Worm (Caenorhabditis elegans) whole organism, L3 larva: ENCODE data around the gene elt-3.

Experiments used
- elt-3 ChIP-seq, 3 experiments: fragments of 150-350 bp in 1 of 3; sonication (generic microtip) in 2 of 3; optimal IDR thresholded peaks; 2 replicates in 2 of 3; 4 replicates in 1 of 3; lab custom pipeline; 2014 to 2017; ENCODE audit warnings: missing biosample characterization in 3 of 3, missing genetic modification characterization in 3 of 3
- nhr-237 ChIP-seq: fragments of 150-350 bp; optimal IDR thresholded peaks from 2 replicates; lab custom pipeline; 2014; ENCODE audit warnings: missing biosample characterization, missing genetic modification characterization
- zag-1 ChIP-seq: fragments of 150-350 bp; optimal IDR thresholded peaks from 2 replicates; lab custom pipeline; 2014; ENCODE audit warnings: missing biosample characterization, missing genetic modification characterization

DNA sequence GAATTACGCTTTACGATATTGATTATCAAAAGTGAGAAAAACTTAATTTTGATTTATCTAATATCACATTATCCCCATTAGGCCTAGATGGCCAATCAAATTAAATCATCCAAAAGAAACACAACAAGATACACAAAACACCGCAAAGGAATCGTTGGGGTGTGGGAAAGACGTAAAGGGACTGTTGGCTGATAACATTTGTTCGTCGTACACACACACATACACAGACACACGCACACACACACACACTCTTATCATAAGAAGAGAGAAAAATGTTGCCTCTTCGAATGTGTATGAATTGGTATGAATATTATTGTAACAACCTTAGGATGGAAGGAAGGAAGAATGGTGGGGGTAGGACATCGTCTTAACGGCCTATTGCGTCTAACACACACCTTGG is 49.5 kb upstream of the elt-3 start:
- no peak for TF ChIP-seq elt-3 (tag; optimal IDR thresholded peaks at IDR 0.05; lab: Kevin White, UChicago)
- TF ChIP-seq zag-1 (tag; lab: Kevin White, UChicago), result no peak
- TF ChIP-seq nhr-237 (tag; lab: Kevin White, UChicago), result no peak
